Fruit fly (Drosophila melanogaster): Measurements from ENCODE around the gene CG42526.

Gene CG42526

dm6 chr3L:9431848-9432623 is 3.2 kb downstream of the CG42526 start:
- TF ChIP-seq CG3032 (tag; optimal IDR thresholded peaks at IDR 0.05) (no peak), CG15336 (GFP tag; IDR thresholded peaks at IDR 0.05) (peak; percentile 20; the same call in 1 of the 2 replicates)

- TF ChIP-seq spab (GFP tag; optimal IDR thresholded peaks at IDR 0.05), result no peak
- peak; percentile 57 for TF ChIP-seq svp (GFP tag)
- no peak for TF ChIP-seq CG10669 (GFP tag; optimal IDR thresholded peaks at IDR 0.05)
Measured at dm6 chr3L:9430608-9430952, 4.6 kb downstream of the CG42526 start.

- TF ChIP-seq dsx (GFP tag; optimal IDR thresholded peaks at IDR 0.05; ENCODE audit: poor library complexity, severe bottlenecking) (peak; percentile 11), eg (GFP tag; IDR thresholded peaks at IDR 0.05) (peak; percentile 59), vri (GFP tag; optimal IDR thresholded peaks at IDR 0.05) (peak; percentile 69), CG31627 (GFP tag; optimal IDR thresholded peaks at IDR 0.05) (peak; percentile 35), CG11762 (GFP tag; optimal IDR thresholded peaks at IDR 0.05; ENCODE audit: insufficient read depth) (no peak), fkh (GFP tag; optimal IDR thresholded peaks at IDR 0.05) (no peak), CG11902 (GFP tag; optimal IDR thresholded peaks at IDR 0.05) (no peak), CG6792 (GFP tag; optimal IDR thresholded peaks at IDR 0.05) (peak; percentile 34), achi (GFP tag; optimal IDR thresholded peaks at IDR 0.05) (peak; percentile 48), fd85E (GFP tag; optimal IDR thresholded peaks at IDR 0.05) (no peak), CG11294 (GFP tag; IDR thresholded peaks at IDR 0.05) (no peak), acj6 (GFP tag; optimal IDR thresholded peaks at IDR 0.05) (peak; percentile 55), pdm3 (GFP tag; optimal IDR thresholded peaks at IDR 0.05) (peak; percentile 40), CG32006 (GFP tag; optimal IDR thresholded peaks at IDR 0.05) (no peak), CG10669 (GFP tag; optimal IDR thresholded peaks at IDR 0.05) (peak; percentile 24), CG9139 (GFP tag; optimal IDR thresholded peaks at IDR 0.05) (peak; percentile 57), CG34406 (GFP tag; optimal IDR thresholded peaks at IDR 0.05) (peak; percentile 54), Hr4 (GFP tag; optimal IDR thresholded peaks at IDR 0.05) (no peak), CG16779 (tag; optimal IDR thresholded peaks at IDR 0.05) (peak; percentile 28), Eip93F (GFP tag; optimal IDR thresholded peaks at IDR 0.05) (no peak), Ets96B (tag; optimal IDR thresholded peaks at IDR 0.05) (peak; percentile 6), CG4318 (GFP tag; optimal IDR thresholded peaks at IDR 0.05) (no peak), ss (GFP tag; optimal IDR thresholded peaks at IDR 0.05) (peak; percentile 53 to 57), topi (GFP tag; optimal IDR thresholded peaks at IDR 0.05) (peak; percentile 54), CG10631 (GFP tag; optimal IDR thresholded peaks at IDR 0.05) (no peak), CG6276 (GFP tag; optimal IDR thresholded peaks at IDR 0.05) (no peak), Eip78C (GFP tag) (peak; percentile 75), Hr39 (GFP tag; optimal IDR thresholded peaks at IDR 0.05) (peak; percentile 51), lz (GFP tag; optimal IDR thresholded peaks at IDR 0.05) (peak; percentile 65), esn (GFP tag; optimal IDR thresholded peaks at IDR 0.05) (peak; percentile 72), OdsH (GFP tag; optimal IDR thresholded peaks at IDR 0.05) (peak; percentile 34), Eip75B (GFP tag; optimal IDR thresholded peaks at IDR 0.05) (peak; percentile 50), CG7368 (GFP tag; optimal IDR thresholded peaks at IDR 0.05) (peak; percentile 11), svp (GFP tag) (peak; percentile 77), dac (GFP tag; optimal IDR thresholded peaks at IDR 0.05) (no peak), fd59A (GFP tag; optimal IDR thresholded peaks at IDR 0.05) (no peak), CG6163 (GFP tag; IDR thresholded peaks at IDR 0.05) (peak; percentile 27; the same call in 2 of the 3 replicates), Lpt (GFP tag; optimal IDR thresholded peaks at IDR 0.05) (no peak), Sox15 (GFP tag; optimal IDR thresholded peaks at IDR 0.05) (no peak), Met (GFP tag; optimal IDR thresholded peaks at IDR 0.05) (peak; percentile 67), net (GFP tag; optimal IDR thresholded peaks at IDR 0.05) (peak; percentile 47)
Measured at dm6 chr3L:9429665-9430607, 5.3 kb downstream of the CG42526 start, which contains the start of the genes RpS17 and MTF-1. RpS17 (minus strand) TSS chr3L:9429821. MTF-1 (plus strand) TSS chr3L:9430312.

Measured in whole organism, prepupa.